Fruit fly (Drosophila melanogaster): Measurements from ENCODE around the gene TTLL6B.

- TF ChIP-seq EcR (GFP tag; optimal IDR thresholded peaks at IDR 0.05), result no peak
- no peak for TF ChIP-seq Dll (optimal IDR thresholded peaks at IDR 0.05)
These were observed 43.3 kb upstream of the TTLL6B start for dm6 chr3R:27294113-27294512.

All from whole organism.